Fruit fly (Drosophila melanogaster) whole organism: ENCODE measurements around the gene CG31817.

Experiments
- CG8478 ChIP-seq: fragments of >200 bp; optimal IDR thresholded peaks from 2 replicates; lab custom pipeline; 2018; ENCODE audit warnings: inconsistent platforms
- Dll ChIP-seq: fragments of >200 bp; optimal IDR thresholded peaks from 2 replicates; lab custom pipeline; 2017
- EcR ChIP-seq, 2 experiments: fragments of >200 bp; optimal IDR thresholded peaks; 2 replicates each; lab custom pipeline; 2017; ENCODE audit warnings: missing biosample characterization in 2 of 2, missing genetic modification characterization in 2 of 2, missing genetic modification reagents in 2 of 2
- pan ChIP-seq: fragments of >200 bp; optimal IDR thresholded peaks from 2 replicates; lab custom pipeline; 2017
- psq ChIP-seq: fragments of >200 bp; optimal IDR thresholded peaks from 2 replicates; lab custom pipeline; 2017
- usp ChIP-seq: fragments of >200 bp; optimal IDR thresholded peaks from 2 replicates; lab custom pipeline; 2017; ENCODE audit warnings: missing biosample characterization, missing genetic modification characterization, mixed read lengths

dm6 chr2L:16324833-16325232 is 12.9 kb downstream of the CG31817 start:
- TF ChIP-seq EcR (GFP tag; optimal IDR thresholded peaks at IDR 0.05; lab: Kevin White, UChicago) (no peak), Dll (lab: Kevin White, UChicago) (no peak), CG8478 (lab: Kevin White, UChicago) (no peak), usp (GFP tag; lab: Kevin White, UChicago) (no peak), psq (lab: Kevin White, UChicago) (no peak), pan (lab: Kevin White, UChicago) (no peak)
